Worm (Caenorhabditis elegans): ENCODE data around the gene F09B9.5.

F09B9.5 gene

DNA sequence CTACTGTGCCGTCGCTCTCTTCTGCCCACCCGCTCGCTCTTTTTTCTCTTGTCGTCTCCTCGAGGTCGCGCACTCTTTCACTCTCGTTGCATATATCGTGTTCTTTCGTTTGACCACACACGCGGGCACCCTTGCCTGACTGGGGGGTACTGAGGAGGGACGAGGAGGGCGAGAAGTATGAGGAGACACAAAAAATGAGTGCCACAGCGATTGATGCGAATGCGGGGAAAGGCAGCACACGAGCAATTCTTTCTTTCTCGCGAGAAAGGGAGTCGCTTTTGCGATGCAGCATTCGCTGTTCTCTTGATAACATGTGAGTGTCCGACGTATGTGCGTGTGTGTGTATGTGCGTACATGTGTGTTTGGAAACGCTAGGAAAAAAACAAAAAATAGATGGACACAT, 33.9 kb downstream of the F09B9.5 start (continued):
- TF ChIP-seq ceh-31 (tag; optimal IDR thresholded peaks at IDR 0.05) (peak; percentile 77), ceh-48 (tag; optimal IDR thresholded peaks at IDR 0.05) (peak; percentile 2), hlh-15 (tag; optimal IDR thresholded peaks at IDR 0.05) (no peak), ceh-14 (tag; optimal IDR thresholded peaks at IDR 0.05) (peak; percentile 61), npax-4 (tag; optimal IDR thresholded peaks at IDR 0.05) (no peak), dmd-4 (tag; optimal IDR thresholded peaks at IDR 0.05; ENCODE audit: borderline replicate concordance) (peak; percentile 66), pha-4 (tag; optimal IDR thresholded peaks at IDR 0.05) (no peak), nfya-1 (tag; optimal IDR thresholded peaks at IDR 0.05) (peak; percentile 75), zip-5 (tag; optimal IDR thresholded peaks at IDR 0.05) (no peak), rnt-1 (tag; optimal IDR thresholded peaks at IDR 0.05) (peak; percentile 72), ahr-1 (tag; optimal IDR thresholded peaks at IDR 0.05) (no peak), dve-1 (tag; optimal IDR thresholded peaks at IDR 0.05) (no peak), hlh-30 (tag; optimal IDR thresholded peaks at IDR 0.05; ENCODE audit: insufficient read depth) (peak; percentile 68), ttx-3 (tag; optimal IDR thresholded peaks at IDR 0.05) (no peak), gmeb-2 (tag; optimal IDR thresholded peaks at IDR 0.05) (peak; percentile 10), C38D4.7 (GFP tag; optimal IDR thresholded peaks at IDR 0.05) (no peak)

ce11 chrX:10189244-10189643, 34.6 kb downstream of the F09B9.5 start:
- TF ChIP-seq elt-2 (tag; optimal IDR thresholded peaks at IDR 0.05): no peak
- no peak for TF ChIP-seq ceh-30 (tag; optimal IDR thresholded peaks at IDR 0.05)
- TF ChIP-seq sox-4 (tag; optimal IDR thresholded peaks at IDR 0.05): no peak
- no peak for TF ChIP-seq ttx-3 (tag; optimal IDR thresholded peaks at IDR 0.05)
- TF ChIP-seq hlh-6 (tag; optimal IDR thresholded peaks at IDR 0.05): no peak
- no peak for TF ChIP-seq hlh-30 (tag; optimal IDR thresholded peaks at IDR 0.05; ENCODE audit: insufficient read depth)
- TF ChIP-seq ama-1 (optimal IDR thresholded peaks at IDR 0.05): no peak
- TF ChIP-seq F13H6.1 (tag; optimal IDR thresholded peaks at IDR 0.05): no peak
- no peak for TF ChIP-seq ceh-18 (tag; optimal IDR thresholded peaks at IDR 0.05)
- no peak for TF ChIP-seq ceh-48 (tag; optimal IDR thresholded peaks at IDR 0.05)
- no peak for TF ChIP-seq lim-6 (tag; optimal IDR thresholded peaks at IDR 0.05)
- no peak for TF ChIP-seq unc-55 (GFP tag; optimal IDR thresholded peaks at IDR 0.05)
- TF ChIP-seq ztf-16 (tag; optimal IDR thresholded peaks at IDR 0.05): no peak
- no peak for TF ChIP-seq pat-9 (tag; optimal IDR thresholded peaks at IDR 0.05)

DNA sequence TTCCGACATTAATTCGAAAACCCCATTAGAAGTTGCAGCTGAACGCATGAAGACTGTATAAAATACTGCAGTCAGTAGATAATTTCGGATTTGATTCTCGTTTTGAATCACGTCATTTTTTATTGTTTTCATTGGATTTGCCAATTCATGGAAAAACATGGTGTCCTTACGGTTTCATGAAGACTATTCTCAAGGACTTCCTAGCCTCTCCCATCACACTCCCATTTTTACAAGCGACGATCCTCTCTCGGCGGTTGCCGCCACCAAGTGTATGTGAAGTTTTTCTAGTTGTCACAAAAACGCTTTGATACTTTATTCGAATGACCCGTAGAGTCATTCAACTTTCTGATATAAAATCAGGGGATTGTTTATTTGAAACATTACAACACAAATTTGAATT, 35.2 kb downstream of the F09B9.5 start:
- TF ChIP-seq ref-2 (tag; optimal IDR thresholded peaks at IDR 0.05): no peak
- TF ChIP-seq npax-4 (tag; optimal IDR thresholded peaks at IDR 0.05): no peak
- no peak for TF ChIP-seq unc-55 (GFP tag; optimal IDR thresholded peaks at IDR 0.05)
- no peak for TF ChIP-seq elt-4 (tag; optimal IDR thresholded peaks at IDR 0.05)
- no peak for TF ChIP-seq ceh-18 (tag; optimal IDR thresholded peaks at IDR 0.05)
- TF ChIP-seq sox-4 (tag; optimal IDR thresholded peaks at IDR 0.05): no peak
- no peak for TF ChIP-seq fkh-10 (GFP tag; optimal IDR thresholded peaks at IDR 0.05)
- TF ChIP-seq pax-1 (tag; optimal IDR thresholded peaks at IDR 0.05): no peak
- TF ChIP-seq lin-11 (tag; optimal IDR thresholded peaks at IDR 0.05): no peak

DNA sequence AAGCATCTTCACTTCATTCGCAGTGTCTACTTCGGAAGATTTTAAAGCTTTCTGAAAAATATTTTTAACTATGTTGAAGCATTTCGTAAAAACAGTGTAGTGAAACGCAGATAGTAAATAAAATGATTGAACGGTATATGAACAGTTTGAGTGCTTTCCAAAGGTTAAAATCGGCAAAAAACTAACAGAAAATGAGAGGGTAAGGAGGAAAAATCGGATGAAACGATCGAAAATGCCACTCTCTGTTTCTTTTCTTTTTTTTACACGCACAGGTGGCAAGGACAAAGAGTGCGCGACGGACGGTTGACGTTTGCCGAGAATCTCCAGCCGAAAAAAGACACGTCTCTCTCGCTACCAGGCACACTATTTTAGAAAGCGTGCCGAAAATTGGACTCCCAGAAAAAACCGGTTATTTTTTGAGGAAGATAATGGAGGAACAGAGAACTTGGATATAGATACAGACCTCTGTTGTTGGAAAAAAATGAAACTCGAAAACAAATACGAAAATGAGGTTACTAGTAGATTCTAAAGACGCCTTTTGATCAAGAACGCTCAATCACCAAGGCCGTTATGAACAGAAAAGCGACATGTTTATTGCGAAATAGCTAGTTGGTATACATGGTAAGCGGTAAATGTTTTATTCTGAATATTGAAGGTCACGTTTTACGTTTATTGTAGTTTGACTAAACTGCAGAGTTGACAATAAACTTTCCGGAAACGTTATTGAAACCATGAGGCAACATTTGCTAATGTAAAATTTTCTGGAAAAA, 39.9 kb downstream of the F09B9.5 start, which contains the start of gene myrf-2:
Gene myrf-2 (minus strand): TSS at position 51 of the 770 bp plus-strand sequence.
- TF ChIP-seq Y22D7AL.16 (tag; optimal IDR thresholded peaks at IDR 0.05) (no peak), tbx-2 (tag; optimal IDR thresholded peaks at IDR 0.05) (no peak), che-1 (tag; optimal IDR thresholded peaks at IDR 0.05) (no peak), C38D4.7 (GFP tag; optimal IDR thresholded peaks at IDR 0.05) (no peak), pha-2 (tag; optimal IDR thresholded peaks at IDR 0.05) (no peak), zip-5 (tag; optimal IDR thresholded peaks at IDR 0.05) (no peak), ceh-18 (tag; optimal IDR thresholded peaks at IDR 0.05) (no peak), nhr-11 (tag; optimal IDR thresholded peaks at IDR 0.05) (no peak), pag-3 (tag; optimal IDR thresholded peaks at IDR 0.05; ENCODE audit: borderline replicate concordance) (no peak), ets-4 (tag; optimal IDR thresholded peaks at IDR 0.05) (no peak), ceh-31 (tag; optimal IDR thresholded peaks at IDR 0.05) (no peak)
